Fruit fly (Drosophila melanogaster) whole organism, embryonic: ENCODE results near the gene Ass.

Experiments used
- CG4707 ChIP-seq: fragments of 200-800 bp; sonication (Bioruptor generic); optimal IDR thresholded peaks from 2 replicates; lab custom pipeline; 2018; ENCODE audit warnings: missing biosample characterization, mild to moderate bottlenecking, missing genetic modification characterization, moderate library complexity
- kay ChIP-seq: fragments of 200-800 bp; sonication (Bioruptor generic); optimal IDR thresholded peaks from 2 replicates; lab custom pipeline; 2016; ENCODE audit warnings: missing biosample characterization, missing genetic modification characterization
- sc ChIP-seq, 3 experiments: fragments of >200 bp in 2 of 3; fragments of 200-800 bp in 1 of 3; sonication (Bioruptor generic) in 1 of 3; optimal IDR thresholded peaks; 2 replicates in 2 of 3; 3 replicates in 1 of 3; lab custom pipeline; 2017; ENCODE audit warnings: mild to moderate bottlenecking in 1 of 3, missing biosample characterization in 1 of 3, missing genetic modification characterization in 1 of 3, missing genetic modification reagents in 1 of 3

DNA sequence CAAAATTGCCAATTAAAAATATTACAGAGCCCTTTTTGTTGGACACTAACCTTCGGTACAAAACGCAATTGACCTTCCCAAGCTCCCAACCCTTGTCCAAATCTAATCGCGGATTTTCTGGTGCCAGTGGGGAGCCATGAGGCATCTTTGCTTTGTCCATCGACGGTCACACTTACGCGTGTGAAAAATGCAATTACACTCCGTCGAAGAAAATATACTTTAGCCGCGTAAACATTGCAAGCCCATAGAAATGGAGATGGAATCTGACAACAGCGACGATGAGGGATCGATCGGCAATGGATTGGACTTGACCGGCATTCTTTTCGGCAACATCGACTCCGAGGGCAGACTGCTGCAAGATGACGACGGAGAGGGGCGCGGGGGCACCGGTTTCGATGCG, 2.5 kb upstream of the Ass start, which contains the start of gene Taf1:
- TF ChIP-seq sc (optimal IDR thresholded peaks at IDR 0.05; lab: Kevin White, UChicago) (no peak), sc (GFP tag; optimal IDR thresholded peaks at IDR 0.05; lab: Kevin White, UChicago) (no peak), kay (GFP tag; lab: Kevin White, UChicago) (no peak), CG4707 (no peak)
